Fruit fly (Drosophila melanogaster) whole organism, embryonic: Measurements from ENCODE around the gene CG43922.

Experiments used
- Abd-B ChIP-seq: fragments of 200-800 bp; sonication (Bioruptor generic); optimal IDR thresholded peaks from 2 replicates; lab custom pipeline; 2018; ENCODE audit warnings: missing biosample characterization, mild to moderate bottlenecking, missing genetic modification characterization, moderate library complexity
- Atf3 ChIP-seq: fragments of 200-800 bp; sonication (Bioruptor generic); optimal IDR thresholded peaks from 3 replicates; lab custom pipeline; 2016; ENCODE audit warnings: missing biosample characterization, missing genetic modification characterization
- Bteb2 ChIP-seq: fragments of 200-800 bp; sonication (Bioruptor generic); optimal IDR thresholded peaks from 2 replicates; lab custom pipeline; 2016; ENCODE audit warnings: missing biosample characterization, missing genetic modification characterization
- CG10267 ChIP-seq: fragments of 200-800 bp; sonication (Bioruptor generic); optimal IDR thresholded peaks from 2 replicates; lab custom pipeline; 2018; ENCODE audit warnings: missing biosample characterization, mild to moderate bottlenecking, missing genetic modification characterization, moderate library complexity
- CG10274 ChIP-seq: fragments of 200-800 bp; sonication (Bioruptor generic); optimal IDR thresholded peaks from 3 replicates; lab custom pipeline; 2017; ENCODE audit warnings: missing biosample characterization, mild to moderate bottlenecking, missing genetic modification characterization
- CG11504 ChIP-seq: fragments of 200-800 bp; sonication (Bioruptor generic); optimal IDR thresholded peaks from 3 replicates; lab custom pipeline; 2019; ENCODE audit warnings: missing biosample characterization, mild to moderate bottlenecking, missing genetic modification characterization, moderate library complexity
- CG12299 ChIP-seq: fragments of 200-800 bp; sonication (Bioruptor generic); optimal IDR thresholded peaks from 2 replicates; lab custom pipeline; 2018; ENCODE audit warnings: missing biosample characterization, mild to moderate bottlenecking, missing genetic modification characterization
- CG13287 ChIP-seq: fragments of 200-800 bp; sonication (Bioruptor generic); IDR thresholded peaks from 2 replicates; pipeline ENCODE4 v1.3.6; 2022; ENCODE audit warnings: missing biosample characterization, missing genetic modification characterization; ENCODE audit not compliant: partially characterized antibody
- CG18476 ChIP-seq: fragments of 200-800 bp; sonication (Bioruptor generic); optimal IDR thresholded peaks from 2 replicates; lab custom pipeline; 2016; ENCODE audit warnings: missing biosample characterization, mild to moderate bottlenecking, missing genetic modification characterization
- CG32532 ChIP-seq: fragments of 200-800 bp; sonication (Bioruptor generic); IDR thresholded peaks from 2 replicates; pipeline ENCODE4 v1.3.6; 2022; ENCODE audit warnings: missing biosample characterization, missing genetic modification characterization
- CG33213 ChIP-seq: fragments of 200-800 bp; sonication (Bioruptor generic); optimal IDR thresholded peaks from 3 replicates; lab custom pipeline; 2016; ENCODE audit warnings: missing biosample characterization, missing genetic modification characterization
- CG3407 ChIP-seq: fragments of 200-800 bp; sonication (Bioruptor generic); optimal IDR thresholded peaks from 2 replicates; lab custom pipeline; 2018; ENCODE audit warnings: missing biosample characterization, mild to moderate bottlenecking, missing genetic modification characterization
- CG4328 ChIP-seq: fragments of 200-800 bp; sonication (Bioruptor generic); optimal IDR thresholded peaks from 3 replicates; lab custom pipeline; 2017; ENCODE audit warnings: missing biosample characterization, missing genetic modification reagents, missing genetic modification characterization
- CG4360 ChIP-seq: fragments of 200-800 bp; sonication (Bioruptor generic); IDR thresholded peaks from 2 replicates; pipeline ENCODE4 v1.3.6; 2022; ENCODE audit warnings: missing biosample characterization, missing genetic modification characterization
- CG5180 ChIP-seq: fragments of 200-800 bp; sonication (Bioruptor generic); optimal IDR thresholded peaks from 3 replicates; lab custom pipeline; 2017; ENCODE audit warnings: missing biosample characterization, missing genetic modification characterization, mild to moderate bottlenecking, moderate library complexity, missing genetic modification reagents
- CG5953 ChIP-seq: fragments of 200-800 bp; sonication (Bioruptor generic); IDR thresholded peaks from 2 replicates; pipeline ENCODE4 v1.3.6; 2022; ENCODE audit warnings: missing biosample characterization, missing genetic modification characterization
- CG6689 ChIP-seq: fragments of 200-800 bp; sonication (Bioruptor generic); IDR thresholded peaks from 2 replicates; pipeline ENCODE4 v1.3.6; 2022; ENCODE audit warnings: missing biosample characterization, missing genetic modification characterization
- CG7556 ChIP-seq: fragments of 200-800 bp; sonication (Bioruptor generic); optimal IDR thresholded peaks from 2 replicates; lab custom pipeline; 2017; ENCODE audit warnings: missing biosample characterization, mild to moderate bottlenecking, missing genetic modification characterization
- CG8089 ChIP-seq: fragments of 200-800 bp; sonication (Bioruptor generic); optimal IDR thresholded peaks from 3 replicates; lab custom pipeline; 2016; ENCODE audit warnings: missing biosample characterization, missing genetic modification characterization
- CG8281 ChIP-seq: fragments of 200-800 bp; sonication (Bioruptor generic); optimal IDR thresholded peaks from 2 replicates; lab custom pipeline; 2018; ENCODE audit warnings: missing biosample characterization, mild to moderate bottlenecking, missing genetic modification characterization, moderate library complexity
- CG8765 ChIP-seq: fragments of 200-800 bp; sonication (Bioruptor generic); IDR thresholded peaks from 2 replicates; pipeline ENCODE4 v1.3.6; 2022; ENCODE audit warnings: missing biosample characterization, missing genetic modification characterization
- Chrac-16 ChIP-seq: fragments of 200-800 bp; sonication (Bioruptor generic); optimal IDR thresholded peaks from 3 replicates; lab custom pipeline; 2016; ENCODE audit warnings: missing biosample characterization, missing genetic modification characterization
- D19B ChIP-seq: fragments of 200-800 bp; sonication (Bioruptor generic); optimal IDR thresholded peaks from 2 replicates; lab custom pipeline; 2017; ENCODE audit warnings: missing biosample characterization, mild to moderate bottlenecking, missing genetic modification characterization
- Dbx ChIP-seq: fragments of 200-800 bp; sonication (Bioruptor generic); IDR thresholded peaks from 3 replicates; pipeline ENCODE4 v1.3.6; 2022; ENCODE audit warnings: missing biosample characterization, missing genetic modification characterization
- Deaf1 ChIP-seq: fragments of 200-800 bp; optimal IDR thresholded peaks from 3 replicates; lab custom pipeline; 2019; ENCODE audit warnings: missing biosample characterization, mild to moderate bottlenecking, missing genetic modification characterization, moderate library complexity
- HLH3B ChIP-seq: fragments of 200-800 bp; sonication (Bioruptor generic); IDR thresholded peaks from 2 replicates; pipeline ENCODE4 v1.3.6; 2022; ENCODE audit warnings: missing biosample characterization, missing genetic modification characterization
- HLH54F ChIP-seq: fragments of 200-800 bp; sonication (Bioruptor generic); optimal IDR thresholded peaks from 3 replicates; lab custom pipeline; 2016; ENCODE audit warnings: missing biosample characterization, missing genetic modification characterization
- Optix ChIP-seq: fragments of 200-800 bp; sonication (Bioruptor generic); IDR thresholded peaks from 3 replicates; pipeline ENCODE4 v1.3.6; 2022; ENCODE audit warnings: missing biosample characterization, missing genetic modification characterization
- Ptx1 ChIP-seq: fragments of 200-800 bp; sonication (Bioruptor generic); IDR thresholded peaks from 2 replicates; pipeline ENCODE4 v1.3.6; 2022; ENCODE audit warnings: missing biosample characterization, missing genetic modification characterization
- Sin3A ChIP-seq: fragments of >200 bp; optimal IDR thresholded peaks from 2 replicates; lab custom pipeline; 2018
- Sox100B ChIP-seq: fragments of 200-800 bp; sonication (Bioruptor generic); optimal IDR thresholded peaks from 3 replicates; lab custom pipeline; 2018; ENCODE audit warnings: missing biosample characterization, mild to moderate bottlenecking, missing genetic modification characterization
- Ssrp ChIP-seq: fragments of 200-800 bp; sonication (Bioruptor generic); optimal IDR thresholded peaks from 2 replicates; lab custom pipeline; 2018; ENCODE audit warnings: missing biosample characterization, mild to moderate bottlenecking, missing genetic modification characterization, moderate library complexity
- YL-1 ChIP-seq: fragments of 200-800 bp; sonication (Bioruptor generic); optimal IDR thresholded peaks from 3 replicates; lab custom pipeline; 2017; ENCODE audit warnings: missing biosample characterization, mild to moderate bottlenecking, missing genetic modification characterization
- btn ChIP-seq: fragments of 200-800 bp; sonication (Bioruptor generic); optimal IDR thresholded peaks from 2 replicates; lab custom pipeline; 2016; ENCODE audit warnings: missing biosample characterization, missing genetic modification characterization
- ci ChIP-seq: fragments of 200-800 bp; sonication (Bioruptor generic); IDR thresholded peaks from 3 replicates; pipeline ENCODE4 v1.3.6; 2022; ENCODE audit warnings: missing biosample characterization, missing genetic modification characterization
- crp ChIP-seq, 2 experiments: fragments of 200-800 bp; sonication (Bioruptor generic); optimal IDR thresholded peaks; 2 replicates in 1 of 2; 3 replicates in 1 of 2; lab custom pipeline; 2017; ENCODE audit warnings: missing biosample characterization in 2 of 2, missing genetic modification characterization in 2 of 2, mild to moderate bottlenecking in 1 of 2, moderate library complexity in 1 of 2
- dm ChIP-seq: fragments of 200-800 bp; sonication (Bioruptor generic); optimal IDR thresholded peaks from 3 replicates; lab custom pipeline; 2016; ENCODE audit warnings: missing biosample characterization, missing genetic modification characterization
- dpn ChIP-seq, 2 experiments: fragments of 200-800 bp; sonication (Bioruptor generic); optimal IDR thresholded peaks; 3 replicates each; lab custom pipeline; 2016; ENCODE audit warnings: missing biosample characterization in 2 of 2, missing genetic modification characterization in 2 of 2
- eve ChIP-seq, 2 experiments: fragments of >200 bp; optimal IDR thresholded peaks; 2 replicates each; lab custom pipeline; 2017; ENCODE audit warnings: missing biosample characterization in 2 of 2, missing genetic modification characterization in 2 of 2
- hth ChIP-seq: fragments of >200 bp; optimal IDR thresholded peaks from 2 replicates; lab custom pipeline; 2017; ENCODE audit warnings: inconsistent platforms
- inv ChIP-seq: fragments of 200-800 bp; sonication (Bioruptor generic); IDR thresholded peaks from 2 replicates; pipeline ENCODE4 v1.3.6; 2022; ENCODE audit warnings: missing biosample characterization, missing genetic modification characterization; ENCODE audit not compliant: partially characterized antibody
- kay ChIP-seq: fragments of 200-800 bp; sonication (Bioruptor generic); optimal IDR thresholded peaks from 2 replicates; lab custom pipeline; 2016; ENCODE audit warnings: missing biosample characterization, missing genetic modification characterization
- maf-S ChIP-seq: fragments of 200-800 bp; sonication (Bioruptor generic); optimal IDR thresholded peaks from 2 replicates; lab custom pipeline; 2016; ENCODE audit warnings: missing biosample characterization, missing genetic modification characterization
- odd ChIP-seq: fragments of 200-800 bp; sonication (Bioruptor generic); optimal IDR thresholded peaks from 2 replicates; lab custom pipeline; 2017; ENCODE audit warnings: missing biosample characterization, mild to moderate bottlenecking, missing genetic modification characterization
- prd ChIP-seq, 3 experiments: fragments of >200 bp in 2 of 3; fragments of 200-800 bp in 1 of 3; sonication (Bioruptor generic) in 1 of 3; optimal IDR thresholded peaks in 2 of 3; IDR thresholded peaks in 1 of 3; 2 replicates in 2 of 3; 3 replicates in 1 of 3; pipeline versions ENCODE4 v1.3.6 to Lab custom; 2017 to 2022; ENCODE audit warnings: missing biosample characterization in 1 of 3, missing genetic modification characterization in 1 of 3
- pzg ChIP-seq: fragments of 200-800 bp; sonication (Bioruptor generic); optimal IDR thresholded peaks from 3 replicates; lab custom pipeline; 2018; ENCODE audit warnings: missing biosample characterization, mild to moderate bottlenecking, missing genetic modification characterization, moderate library complexity
- ranshi ChIP-seq: fragments of 200-800 bp; sonication (Bioruptor generic); IDR thresholded peaks from 2 replicates; pipeline ENCODE4 v1.3.6; 2022; ENCODE audit warnings: missing biosample characterization, missing genetic modification characterization
- so ChIP-seq: fragments of 200-800 bp; sonication (Bioruptor generic); IDR thresholded peaks from 3 replicates; pipeline ENCODE4 v1.3.6; 2022; ENCODE audit warnings: missing biosample characterization, missing genetic modification characterization
- tup ChIP-seq: fragments of 200-800 bp; sonication (Bioruptor generic); optimal IDR thresholded peaks from 2 replicates; lab custom pipeline; 2016; ENCODE audit warnings: missing biosample characterization, mild to moderate bottlenecking, missing genetic modification characterization, moderate library complexity
- usp ChIP-seq: fragments of >200 bp; optimal IDR thresholded peaks from 2 replicates; lab custom pipeline; 2017; ENCODE audit warnings: missing biosample characterization, missing genetic modification characterization
- vnd ChIP-seq: fragments of 200-800 bp; sonication (Bioruptor generic); IDR thresholded peaks from 3 replicates; pipeline ENCODE4 v1.3.6; 2022; ENCODE audit warnings: missing biosample characterization, missing genetic modification characterization; ENCODE audit not compliant: partially characterized antibody
- zf30C ChIP-seq: fragments of 200-800 bp; sonication (Bioruptor generic); optimal IDR thresholded peaks from 3 replicates; lab custom pipeline; 2018; ENCODE audit warnings: missing biosample characterization, mild to moderate bottlenecking, missing genetic modification characterization

Gene CG43922

DNA sequence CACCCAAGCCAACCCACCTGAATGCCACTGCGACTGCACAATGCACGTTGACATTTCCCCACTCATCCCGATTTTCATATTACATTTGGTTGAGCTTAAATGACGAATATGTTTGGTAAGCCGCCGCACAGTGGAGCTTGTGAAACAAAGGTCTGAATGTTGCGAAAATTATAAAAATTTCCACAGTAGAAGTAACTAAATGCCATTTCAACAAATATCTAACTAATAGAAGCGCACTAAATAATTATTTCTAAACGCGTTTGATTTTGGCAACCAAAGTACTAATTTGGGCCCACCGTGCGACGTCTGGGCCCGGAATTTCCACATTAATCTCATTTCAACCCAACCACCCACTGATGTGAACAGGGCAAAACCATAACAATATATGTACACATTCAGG lies 1.7 kb downstream of the CG43922 start (continued):
- TF ChIP-seq CG33213 (no peak), CG10267 (no peak), Sin3A (lab: Kevin White, UChicago) (no peak), CG6689 (GFP tag; lab: Robert Waterston, UW) (0 out of 2 replicates have a peak, but pooled peaks have one; percentile 15), CG10274 (GFP tag; lab: Kevin White, UChicago) (no peak), so (GFP tag; lab: Robert Waterston, UW) (no peak), CG3407 (no peak), Dbx (no peak), CG12299 (no peak), CG13287 (GFP tag; lab: Robert Waterston, UW) (no peak), CG8765 (GFP tag; lab: Robert Waterston, UW) (no peak), eve (GFP tag; optimal IDR thresholded peaks at IDR 0.05; lab: Kevin White, UChicago) (peak in 1 of 2 experiments; percentile 33), CG4328 (GFP tag; lab: Kevin White, UChicago) (no peak), CG11504 (tag; lab: Kevin White, UChicago) (peak; percentile 54), CG7556 (GFP tag; lab: Kevin White, UChicago) (no peak), btn (GFP tag; lab: Kevin White, UChicago) (no peak), ranshi (GFP tag; lab: Robert Waterston, UW) (no peak), inv (GFP tag; lab: Robert Waterston, UW) (no peak), prd (optimal IDR thresholded peaks at IDR 0.05; lab: Kevin White, UChicago) (no peak), prd (GFP tag; IDR thresholded peaks at IDR 0.05; lab: Robert Waterston, UW) (peak; percentile 41; the same call in 1 of the 3 replicates), CG32532 (GFP tag; lab: Robert Waterston, UW) (no peak), tup (GFP tag; lab: Kevin White, UChicago) (no peak), dpn (GFP tag; optimal IDR thresholded peaks at IDR 0.05; lab: Kevin White, UChicago) (peak in 1 of 2 experiments; percentile 22), CG8089 (GFP tag; lab: Kevin White, UChicago) (no peak), HLH3B (GFP tag; lab: Robert Waterston, UW) (peak; percentile 41), CG4360 (no peak), Sox100B (GFP tag; lab: Kevin White, UChicago) (no peak), CG8281 (tag; lab: Kevin White, UChicago) (no peak), HLH54F (GFP tag; lab: Kevin White, UChicago) (no peak), Bteb2 (GFP tag; lab: Kevin White, UChicago) (no peak), crp (GFP tag; optimal IDR thresholded peaks at IDR 0.05; lab: Kevin White, UChicago) (no peak), YL-1 (GFP tag; lab: Kevin White, UChicago) (no peak), Chrac-16 (no peak), Abd-B (GFP tag; lab: Kevin White, UChicago) (peak; percentile 8), pzg (GFP tag; lab: Kevin White, UChicago) (no peak), hth (no peak), dm (GFP tag; lab: Kevin White, UChicago) (no peak), ci (GFP tag; lab: Robert Waterston, UW) (0 out of 3 replicates have a peak, but pooled peaks have one; percentile 30), usp (GFP tag; lab: Kevin White, UChicago) (no peak), Ptx1 (GFP tag; lab: Robert Waterston, UW) (peak; percentile 33; the same call in 1 of the 2 replicates), zf30C (GFP tag; lab: Kevin White, UChicago) (no peak), Deaf1 (tag; lab: Kevin White, UChicago) (no peak), CG18476 (GFP tag; lab: Kevin White, UChicago) (no peak), CG5180 (GFP tag; lab: Kevin White, UChicago) (no peak), odd (GFP tag; lab: Kevin White, UChicago) (no peak), kay (no peak), D19B (GFP tag; lab: Kevin White, UChicago) (no peak), Ssrp (tag; lab: Kevin White, UChicago) (peak; percentile 12), Optix (GFP tag; lab: Robert Waterston, UW) (no peak), Atf3 (GFP tag; lab: Kevin White, UChicago) (no peak), vnd (GFP tag; lab: Robert Waterston, UW) (no peak), maf-S (GFP tag; lab: Kevin White, UChicago) (no peak), CG5953 (GFP tag; lab: Robert Waterston, UW) (no peak)
